Worm (Caenorhabditis elegans) whole organism, early embryonic: ENCODE results near the gene F48A11.4.

Experiments
- B0310.2 ChIP-seq: sonication (generic microtip); optimal IDR thresholded peaks from 2 replicates; lab custom pipeline; 2016; ENCODE audit warnings: mild to moderate bottlenecking, missing genetic modification characterization, missing compliant biosample characterization
- F13C5.2 ChIP-seq: sonication (generic microtip); optimal IDR thresholded peaks from 2 replicates; lab custom pipeline; 2017; ENCODE audit warnings: mild to moderate bottlenecking, missing genetic modification characterization, inconsistent platforms, missing compliant biosample characterization
- aly-1 ChIP-seq: sonication (generic microtip); optimal IDR thresholded peaks from 2 replicates; lab custom pipeline; 2016; ENCODE audit warnings: missing genetic modification characterization, missing compliant biosample characterization
- ama-1 ChIP-seq: fragments of 150-350 bp; optimal IDR thresholded peaks from 2 replicates; lab custom pipeline; 2014
- ceh-13 ChIP-seq: fragments of 200-800 bp; sonication (Bioruptor generic); optimal IDR thresholded peaks from 2 replicates; lab custom pipeline; 2018; ENCODE audit warnings: mild to moderate bottlenecking, missing genetic modification characterization, missing compliant biosample characterization
- ceh-36 ChIP-seq: sonication (generic microtip); optimal IDR thresholded peaks from 2 replicates; lab custom pipeline; 2016; ENCODE audit warnings: missing genetic modification characterization, inconsistent platforms, missing compliant biosample characterization
- ets-7 ChIP-seq: sonication (generic microtip); optimal IDR thresholded peaks from 2 replicates; lab custom pipeline; 2016; ENCODE audit warnings: missing genotype, missing genetic modification characterization, missing compliant biosample characterization
- flt-1 ChIP-seq: fragments of 200-800 bp; sonication (Bioruptor generic); IDR thresholded peaks from 2 replicates; pipeline ENCODE4 v1.3.6; 2022; ENCODE audit warnings: missing genetic modification characterization, missing compliant biosample characterization
- hmbx-1 ChIP-seq: sonication (generic microtip); optimal IDR thresholded peaks from 2 replicates; lab custom pipeline; 2016; ENCODE audit warnings: mild to moderate bottlenecking, missing genetic modification characterization, missing compliant biosample characterization
- hmg-4 ChIP-seq: fragments of 200-800 bp; sonication (Bioruptor generic); optimal IDR thresholded peaks from 2 replicates; lab custom pipeline; 2018; ENCODE audit warnings: mild to moderate bottlenecking, missing genetic modification characterization, missing compliant biosample characterization
- hnd-1 ChIP-seq: sonication (generic microtip); optimal IDR thresholded peaks from 2 replicates; lab custom pipeline; 2016; ENCODE audit warnings: missing genetic modification characterization, missing compliant biosample characterization
- pes-1 ChIP-seq: fragments of 200-800 bp; sonication (Bioruptor generic); IDR thresholded peaks from 2 replicates; pipeline ENCODE4 v1.3.6; 2022; ENCODE audit warnings: missing genetic modification reagents, missing genetic modification characterization, missing compliant biosample characterization
- scrt-1 ChIP-seq: fragments of 200-800 bp; sonication (Bioruptor generic); IDR thresholded peaks from 2 replicates; pipeline ENCODE4 v1.3.6; 2022; ENCODE audit warnings: missing genetic modification characterization, missing compliant biosample characterization
- sea-1 ChIP-seq: fragments of 200-800 bp; sonication (Bioruptor generic); conservative IDR thresholded peaks from 2 replicates; pipeline ENCODE4 v1.3.6; 2022; ENCODE audit warnings: missing genetic modification characterization, missing compliant biosample characterization
- tbx-11 ChIP-seq: fragments of 200-800 bp; sonication (Bioruptor generic); IDR thresholded peaks from 2 replicates; pipeline ENCODE4 v1.3.6; 2022; ENCODE audit warnings: missing genetic modification characterization, missing compliant biosample characterization
- tbx-37 ChIP-seq: fragments of 200-800 bp; sonication (Bioruptor generic); conservative IDR thresholded peaks from 2 replicates; pipeline ENCODE4 v1.3.6; 2022; ENCODE audit warnings: missing genetic modification reagents, missing genetic modification characterization, missing compliant biosample characterization
- tra-4 ChIP-seq: sonication (generic microtip); optimal IDR thresholded peaks from 2 replicates; lab custom pipeline; 2017; ENCODE audit warnings: missing genetic modification characterization, missing compliant biosample characterization

The F48A11.4 gene

ce11 chrII:240043-240442 lies 23.6 kb upstream of the F48A11.4 start:
- no peak for TF ChIP-seq ets-7 (tag; lab: Kevin White, UChicago)
- no peak for TF ChIP-seq F13C5.2
- TF ChIP-seq sea-1, result no peak
- no peak for TF ChIP-seq hmbx-1 (tag; lab: Kevin White, UChicago)
- TF ChIP-seq tbx-11 (GFP tag; lab: Robert Waterston, UW), result no peak
- TF ChIP-seq flt-1 (GFP tag; lab: Robert Waterston, UW), result no peak
- no peak for TF ChIP-seq ceh-36 (tag; lab: Kevin White, UChicago)
- TF ChIP-seq pes-1 (GFP tag; lab: Robert Waterston, UW), result no peak

DNA sequence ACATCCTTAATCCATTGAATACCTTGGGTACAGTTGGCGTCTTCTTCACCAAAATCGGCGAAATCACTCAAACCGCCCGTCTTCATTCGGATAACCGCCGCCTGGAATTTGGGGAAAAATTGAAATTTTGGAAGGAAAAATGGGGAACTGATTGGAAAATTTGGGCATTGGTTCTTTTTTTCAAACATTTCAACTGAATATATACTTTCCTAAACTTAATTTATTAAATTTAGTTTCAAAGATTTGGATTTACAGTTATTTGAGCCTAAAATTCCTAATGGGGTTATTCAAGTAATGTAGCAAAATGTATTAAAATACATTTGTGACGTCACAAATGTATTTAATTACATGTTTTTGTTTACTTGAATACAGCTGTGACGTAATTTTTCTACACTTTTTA lies 21.3 kb upstream of the F48A11.4 start, which contains the start of gene laat-1:
Gene laat-1 (minus strand): TSS at position 101 of the 400 bp plus-strand sequence.
- TF ChIP-seq scrt-1 (GFP tag; lab: Robert Waterston, UW) (no peak), ets-7 (tag; lab: Kevin White, UChicago) (no peak), flt-1 (GFP tag; lab: Robert Waterston, UW) (no peak), tbx-37 (GFP tag; lab: Robert Waterston, UW) (no peak), sea-1 (no peak), tbx-11 (GFP tag; lab: Robert Waterston, UW) (no peak), tra-4 (tag; lab: Kevin White, UChicago) (no peak), ceh-36 (tag; lab: Kevin White, UChicago) (no peak), hnd-1 (tag; lab: Kevin White, UChicago) (no peak), aly-1 (no peak), F13C5.2 (no peak), ama-1 (lab: Kevin White, UChicago) (no peak), B0310.2 (tag; lab: Kevin White, UChicago) (no peak), pes-1 (GFP tag; lab: Robert Waterston, UW) (no peak), ceh-13 (no peak), hmbx-1 (tag; lab: Kevin White, UChicago) (no peak), hmg-4 (no peak)

ce11 chrII:232641-233040 lies 16.2 kb upstream of the F48A11.4 start, which contains the start of gene Y43H11AL.1:
Gene Y43H11AL.1 (minus strand): TSS chrII:232741.
- no peak for TF ChIP-seq hnd-1 (tag; lab: Kevin White, UChicago)
- TF ChIP-seq scrt-1 (GFP tag; lab: Robert Waterston, UW), result no peak
- TF ChIP-seq hmbx-1 (tag; lab: Kevin White, UChicago), result no peak

DNA sequence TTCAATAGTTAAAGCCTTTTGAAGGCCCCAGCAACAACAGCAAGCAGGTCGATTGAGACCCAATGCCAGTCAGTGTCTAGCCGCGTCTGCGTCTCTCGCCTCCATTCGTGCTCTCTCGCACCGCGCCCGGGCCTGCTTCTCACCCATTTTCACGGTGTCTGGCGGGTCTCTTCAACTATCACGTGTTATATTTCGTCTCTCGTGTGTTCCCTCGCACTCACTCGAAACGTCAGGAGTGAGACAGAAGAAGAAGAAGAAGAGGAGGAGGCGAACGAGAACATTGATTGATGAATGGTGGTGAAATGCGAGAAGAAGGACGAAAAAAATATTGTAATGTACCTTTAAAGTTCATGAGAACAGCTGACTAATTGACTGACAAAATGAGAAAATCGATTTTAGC lies 4.8 kb upstream of the F48A11.4 start:
- TF ChIP-seq hmg-4, result peak; percentile 58
- TF ChIP-seq sea-1, result no peak
- TF ChIP-seq tbx-11 (GFP tag; lab: Robert Waterston, UW), result no peak
- TF ChIP-seq ama-1 (lab: Kevin White, UChicago), result no peak
- peak; percentile 45 for TF ChIP-seq aly-1
- TF ChIP-seq ceh-36 (tag; lab: Kevin White, UChicago), result no peak

ce11 chrII:220602-221001 lies 4.2 kb upstream of the F48A11.4 start, which contains the start of gene ubxn-3:
Gene ubxn-3 (minus strand): TSS chrII:220667.
- TF ChIP-seq scrt-1 (GFP tag; lab: Robert Waterston, UW), result no peak
- TF ChIP-seq tra-4 (tag; lab: Kevin White, UChicago), result no peak
- no peak for TF ChIP-seq hmbx-1 (tag; lab: Kevin White, UChicago)
- TF ChIP-seq tbx-11 (GFP tag; lab: Robert Waterston, UW), result no peak
- no peak for TF ChIP-seq pes-1 (GFP tag; lab: Robert Waterston, UW)

- TF ChIP-seq B0310.2 (tag; lab: Kevin White, UChicago) (no peak), hmbx-1 (tag; lab: Kevin White, UChicago) (no peak), sea-1 (no peak), hnd-1 (tag; lab: Kevin White, UChicago) (no peak), scrt-1 (GFP tag; lab: Robert Waterston, UW) (no peak), ceh-13 (no peak), aly-1 (no peak), tbx-11 (GFP tag; lab: Robert Waterston, UW) (no peak)
Observed at ce11 chrII:219846-220503, 3.6 kb upstream of the F48A11.4 start.

DNA sequence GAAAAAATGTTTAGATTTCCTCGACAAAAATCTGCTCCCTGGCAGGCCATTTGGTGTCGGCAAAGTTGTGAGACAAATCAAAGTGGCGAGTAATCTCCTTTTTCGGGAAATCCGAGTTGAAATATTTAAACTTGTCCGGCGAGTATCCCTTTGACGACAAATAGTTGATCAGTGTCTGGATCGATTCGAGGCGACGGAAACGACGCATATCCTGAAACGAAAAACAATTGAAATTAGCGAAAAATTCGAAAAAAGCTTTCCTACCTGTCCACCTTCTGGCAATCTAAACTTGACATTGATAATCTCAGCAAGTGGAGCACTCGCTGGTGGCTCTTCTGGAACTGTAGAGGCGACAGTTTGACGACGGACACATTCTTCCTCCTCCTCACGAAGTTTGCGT lies 887 bp upstream of the F48A11.4 start:
- no peak for TF ChIP-seq tbx-11 (GFP tag; lab: Robert Waterston, UW)
- TF ChIP-seq hnd-1 (tag; lab: Kevin White, UChicago), result no peak
- no peak for TF ChIP-seq hmg-4
- no peak for TF ChIP-seq hmbx-1 (tag; lab: Kevin White, UChicago)
- no peak for TF ChIP-seq flt-1 (GFP tag; lab: Robert Waterston, UW)
- TF ChIP-seq ceh-36 (tag; lab: Kevin White, UChicago), result no peak
- no peak for TF ChIP-seq ets-7 (tag; lab: Kevin White, UChicago)
- TF ChIP-seq ceh-13, result no peak
- TF ChIP-seq scrt-1 (GFP tag; lab: Robert Waterston, UW), result no peak
- TF ChIP-seq ama-1 (lab: Kevin White, UChicago), result no peak

DNA sequence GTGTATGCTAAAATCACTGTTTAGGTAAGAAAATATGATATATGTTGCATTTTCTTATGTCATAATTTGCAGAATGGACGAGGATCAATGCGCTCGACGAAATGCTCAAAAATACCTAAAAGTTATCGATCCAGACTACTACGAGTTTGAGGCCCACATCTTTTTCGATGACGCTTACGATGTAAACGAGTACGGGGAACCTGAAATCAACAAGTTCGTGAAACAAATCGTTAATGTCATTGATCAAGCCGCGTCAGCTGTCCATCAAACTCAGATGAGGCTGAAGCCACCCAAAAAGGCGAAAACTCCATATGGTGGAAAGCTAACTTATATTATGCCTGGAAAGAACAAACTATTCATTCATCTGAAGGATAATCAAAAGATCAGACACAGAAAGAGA lies 8.3 kb downstream of the F48A11.4 start:
- TF ChIP-seq tbx-37 (GFP tag; lab: Robert Waterston, UW) (no peak), B0310.2 (tag; lab: Kevin White, UChicago) (no peak), ceh-36 (tag; lab: Kevin White, UChicago) (no peak), scrt-1 (GFP tag; lab: Robert Waterston, UW) (no peak), flt-1 (GFP tag; lab: Robert Waterston, UW) (no peak), tbx-11 (GFP tag; lab: Robert Waterston, UW) (no peak), hnd-1 (tag; lab: Kevin White, UChicago) (no peak), pes-1 (GFP tag; lab: Robert Waterston, UW) (no peak), F13C5.2 (no peak), hmg-4 (no peak), ama-1 (lab: Kevin White, UChicago) (no peak)
